Fruit fly (Drosophila melanogaster): ENCODE results near the gene Zpr1.

Zpr1 gene

dm6 chrX:9163645-9164509, 2.0 kb upstream of the Zpr1 start:
- TF ChIP-seq CG8478 (optimal IDR thresholded peaks at IDR 0.05) (no peak), CTCF (optimal IDR thresholded peaks at IDR 0.05) (no peak)

DNA sequence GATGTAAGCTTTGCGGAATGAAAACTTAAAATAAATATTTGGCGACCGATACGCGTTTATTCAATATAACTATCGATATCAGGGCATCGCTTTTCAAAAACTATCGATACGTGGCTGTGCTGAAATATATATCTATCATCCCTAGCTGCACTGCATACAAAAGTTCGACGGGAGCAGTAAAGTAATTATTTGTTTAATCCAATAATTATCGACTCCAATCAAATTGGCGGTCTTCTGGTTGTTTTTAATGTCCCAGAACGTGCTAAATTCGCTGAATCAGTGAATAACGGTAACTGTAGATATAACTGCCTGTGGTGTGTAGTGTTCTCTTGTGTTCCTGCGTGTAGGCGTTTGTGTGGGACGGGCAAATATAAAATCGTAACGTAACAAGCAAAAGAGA, 1.2 kb upstream of the Zpr1 start, which contains the start of gene mei-P26:
Gene mei-P26, plus strand, starts transcription at position 146 of the 400 bp plus-strand sequence.
- TF ChIP-seq CG8478 (optimal IDR thresholded peaks at IDR 0.05): no peak
- TF ChIP-seq CTCF (optimal IDR thresholded peaks at IDR 0.05): no peak

DNA sequence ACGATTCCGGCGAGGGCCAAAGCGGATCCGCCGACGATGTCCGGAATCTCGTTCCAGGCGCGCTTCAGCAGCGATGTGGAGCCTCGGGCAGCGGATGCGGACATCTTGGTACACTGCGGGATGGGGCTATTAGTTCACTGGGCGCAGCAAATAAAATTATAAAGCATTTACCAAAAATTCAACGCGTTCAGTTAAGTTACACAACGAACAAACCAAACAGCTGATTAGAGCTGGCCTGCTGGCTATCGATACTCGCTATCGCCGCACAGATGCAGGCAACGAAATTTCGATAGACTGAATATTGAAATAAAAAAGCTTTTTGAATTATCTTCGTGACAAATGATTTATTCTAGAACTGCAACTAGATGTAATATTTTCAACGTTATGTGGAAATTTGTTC, 2.2 kb downstream of the Zpr1 start, which contains the start of gene NdufA3:
Gene NdufA3, minus strand, starts transcription at position 317 of the 400 bp plus-strand sequence.
- TF ChIP-seq CG8478 (optimal IDR thresholded peaks at IDR 0.05) (no peak), CTCF (optimal IDR thresholded peaks at IDR 0.05) (no peak)

DNA sequence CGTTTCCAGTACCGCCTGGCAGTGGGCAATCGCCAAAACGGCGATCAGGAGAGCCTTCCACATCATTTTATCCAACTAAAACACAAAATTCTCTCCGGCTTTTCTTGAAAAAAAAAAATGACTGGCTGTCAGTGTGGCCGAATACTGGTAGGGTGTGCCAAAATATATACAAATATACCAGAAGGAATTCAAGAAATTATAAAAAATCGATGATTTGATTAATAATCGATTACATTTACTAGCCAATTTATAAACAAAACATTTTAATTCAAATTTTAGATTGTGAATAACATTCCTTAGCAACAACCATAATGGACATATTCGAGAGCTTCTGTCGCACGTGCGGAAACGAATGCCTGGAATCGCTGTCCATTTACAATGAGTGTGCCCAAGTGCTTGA, 3.5 kb downstream of the Zpr1 start, which contains the start of the genes Ost48 and Dlip1:
Gene Ost48, minus strand, starts transcription at position 150 of the 400 bp plus-strand sequence.
Gene Dlip1, plus strand, starts transcription at position 257 of the 400 bp plus-strand sequence.
- TF ChIP-seq CG8478 (optimal IDR thresholded peaks at IDR 0.05) (no peak), CTCF (optimal IDR thresholded peaks at IDR 0.05) (no peak)

DNA sequence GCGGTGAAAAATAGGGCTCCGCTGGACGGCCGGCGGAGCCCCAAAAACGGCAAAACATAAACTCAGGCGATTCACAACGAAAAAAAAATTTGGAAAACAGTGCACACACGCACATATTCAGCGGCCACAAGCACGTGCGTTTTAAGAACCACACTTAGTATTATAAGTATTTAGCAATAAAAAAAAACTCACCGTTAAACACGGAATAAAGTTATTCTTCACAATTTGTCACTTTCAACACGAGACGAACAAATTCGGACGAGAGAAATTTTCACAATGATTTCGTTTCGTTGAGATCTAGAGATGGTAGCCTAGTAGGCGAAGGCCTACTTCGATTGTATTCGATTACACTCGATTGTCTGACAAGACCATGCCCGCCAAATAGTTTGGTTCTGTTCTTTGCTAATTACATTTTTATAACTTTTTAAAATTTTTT, 5.5 kb downstream of the Zpr1 start, which contains the start of gene His3.3B:
Gene His3.3B, minus strand, starts transcription at position 282 of the 436 bp plus-strand sequence.
- TF ChIP-seq CTCF (optimal IDR thresholded peaks at IDR 0.05) (peak in 1 of 2 experiments; percentile 32), CG8478 (optimal IDR thresholded peaks at IDR 0.05) (no peak)

dm6 chrX:9155715-9156387, 6.0 kb downstream of the Zpr1 start:
- TF ChIP-seq CTCF (optimal IDR thresholded peaks at IDR 0.05) (peak in 1 of 2 experiments; percentile 16), CG8478 (optimal IDR thresholded peaks at IDR 0.05) (no peak)

DNA sequence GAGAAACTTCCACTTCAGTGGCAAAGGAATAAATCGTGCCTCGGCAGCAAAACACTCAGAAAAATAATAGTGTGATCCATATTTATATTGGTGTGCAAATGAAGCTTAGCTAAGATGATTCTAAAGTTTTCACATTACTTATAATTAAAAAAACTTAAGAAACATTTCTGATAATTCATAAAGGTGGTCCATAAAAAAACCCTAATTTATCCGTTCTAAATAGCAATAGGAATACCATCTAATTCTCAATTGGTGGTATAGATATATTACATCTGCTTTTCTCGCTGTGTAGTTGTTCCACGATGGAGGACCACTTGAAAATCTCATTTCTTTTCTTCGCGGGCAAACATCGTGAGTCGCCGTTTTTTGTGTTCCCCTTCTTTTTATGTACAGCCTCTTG, 6.8 kb downstream of the Zpr1 start:
- TF ChIP-seq CTCF (optimal IDR thresholded peaks at IDR 0.05): no peak
- TF ChIP-seq CG8478 (optimal IDR thresholded peaks at IDR 0.05): no peak

dm6 chrX:9152127-9152598, 9.7 kb downstream of the Zpr1 start:
- peak; percentile 85 to 89 for TF ChIP-seq CTCF (optimal IDR thresholded peaks at IDR 0.05)
- TF ChIP-seq CG8478 (optimal IDR thresholded peaks at IDR 0.05): no peak

DNA sequence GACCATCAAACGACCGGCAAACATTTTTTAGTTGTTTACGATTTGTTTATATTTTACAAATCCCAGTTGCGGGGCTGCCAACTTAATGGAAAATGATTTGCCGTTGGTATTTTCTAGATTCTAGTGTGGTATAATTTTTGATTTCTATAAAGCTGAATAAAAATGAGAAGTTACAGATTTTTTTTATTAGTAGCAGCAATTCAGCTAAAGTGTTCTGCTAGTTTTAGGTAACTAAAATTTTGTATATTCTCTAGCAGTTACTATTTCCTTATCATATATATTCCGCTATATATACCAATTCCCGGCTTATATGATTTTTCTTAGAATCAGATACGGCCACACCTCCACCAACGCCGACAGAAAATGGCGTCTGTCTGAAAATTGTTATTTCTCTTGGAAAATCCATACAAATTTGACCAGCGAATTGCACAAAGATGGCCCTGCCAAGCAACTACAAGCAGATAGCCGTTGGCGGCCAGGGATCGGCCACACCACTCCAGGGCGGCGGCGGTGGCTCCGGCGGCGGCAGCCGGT, 12.8 kb downstream of the Zpr1 start, which contains the start of the genes fh and Bap111:
Gene fh, minus strand, starts transcription at position 83 of the 534 bp plus-strand sequence.
Gene Bap111, plus strand, starts transcription at position 321 of the 534 bp plus-strand sequence.
- no peak for TF ChIP-seq CTCF (optimal IDR thresholded peaks at IDR 0.05)
- no peak for TF ChIP-seq CG8478 (optimal IDR thresholded peaks at IDR 0.05)

DNA sequence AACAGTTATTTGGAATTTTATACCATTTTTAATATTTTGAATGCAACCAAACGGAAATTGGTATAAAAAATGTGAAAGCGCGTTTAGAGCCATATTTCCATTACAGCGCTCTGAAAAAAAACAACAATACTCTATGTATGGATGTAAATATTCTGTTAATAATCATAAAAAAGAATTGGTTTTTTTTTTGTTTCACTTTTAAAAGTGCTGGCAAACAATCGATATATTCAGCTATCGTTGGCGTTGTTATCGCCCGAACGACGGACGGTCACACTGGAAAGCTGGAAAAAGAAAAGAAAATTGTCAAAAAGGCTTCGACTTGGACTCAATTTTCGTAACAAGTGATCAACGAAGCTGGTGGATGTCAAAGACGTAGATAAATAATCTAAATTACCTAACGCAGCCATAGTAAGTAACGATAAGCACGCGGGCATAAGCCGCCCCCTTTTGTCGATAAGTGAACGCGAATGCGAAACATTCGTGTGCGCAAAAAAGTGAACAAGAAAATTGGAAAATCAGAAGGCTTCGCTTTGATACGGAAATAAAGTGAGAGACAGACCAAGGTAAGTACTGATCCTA, 19.6 kb downstream of the Zpr1 start, which contains the start of gene CG7065:
Gene CG7065, plus strand, starts transcription at position 270 of the 579 bp plus-strand sequence.
- TF ChIP-seq CG8478 (optimal IDR thresholded peaks at IDR 0.05): no peak
- no peak for TF ChIP-seq CTCF (optimal IDR thresholded peaks at IDR 0.05)

DNA sequence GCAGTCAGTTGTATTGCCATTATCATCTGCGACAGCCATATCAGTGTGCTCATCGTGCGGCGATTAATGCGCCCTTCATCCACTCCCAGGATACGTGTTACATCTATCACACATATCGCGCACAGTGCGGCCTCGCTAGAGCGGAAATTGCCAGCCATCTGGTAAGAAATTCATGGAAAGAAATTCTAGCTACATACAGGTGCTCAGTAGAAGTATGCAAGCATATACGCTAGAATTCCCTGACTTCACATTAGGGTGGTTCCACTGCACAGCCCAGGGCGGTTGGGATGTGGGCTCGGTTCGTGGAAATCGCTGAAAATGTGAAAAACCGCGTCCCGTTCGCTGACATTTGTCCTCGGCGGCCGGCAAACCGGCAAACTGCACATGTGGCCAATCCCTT, 20.7 kb downstream of the Zpr1 start:
- TF ChIP-seq CTCF (optimal IDR thresholded peaks at IDR 0.05) (no peak), CG8478 (optimal IDR thresholded peaks at IDR 0.05) (no peak)

dm6 chrX:9139138-9139537, 22.8 kb downstream of the Zpr1 start:
- TF ChIP-seq CG8478 (optimal IDR thresholded peaks at IDR 0.05): no peak
- no peak for TF ChIP-seq CTCF (optimal IDR thresholded peaks at IDR 0.05)

- TF ChIP-seq CG8478 (optimal IDR thresholded peaks at IDR 0.05) (no peak), CTCF (optimal IDR thresholded peaks at IDR 0.05) (no peak)
Observed at dm6 chrX:9136776-9137550, 24.9 kb downstream of the Zpr1 start.

Data from S2 (cell line).